Fruit fly (Drosophila melanogaster) whole organism, embryonic: ENCODE data around the gene ric8a.

Experiments
- Antp ChIP-seq: fragments of 200-800 bp; sonication (Bioruptor generic); optimal IDR thresholded peaks from 3 replicates; lab custom pipeline; 2016; ENCODE audit warnings: missing biosample characterization, missing genetic modification characterization
- Bteb2 ChIP-seq: fragments of 200-800 bp; sonication (Bioruptor generic); optimal IDR thresholded peaks from 2 replicates; lab custom pipeline; 2016; ENCODE audit warnings: missing biosample characterization, missing genetic modification characterization
- CG10431 ChIP-seq: fragments of 200-800 bp; sonication (Bioruptor generic); optimal IDR thresholded peaks from 3 replicates; lab custom pipeline; 2018; ENCODE audit warnings: missing biosample characterization, mild to moderate bottlenecking, missing genetic modification characterization
- CG10543 ChIP-seq: fragments of 200-800 bp; sonication (Bioruptor generic); optimal IDR thresholded peaks from 3 replicates; lab custom pipeline; 2017; ENCODE audit warnings: missing biosample characterization, mild to moderate bottlenecking, missing genetic modification characterization, moderate library complexity
- CG11456 ChIP-seq: fragments of 200-800 bp; sonication (Bioruptor generic); IDR thresholded peaks from 3 replicates; pipeline ENCODE4 v1.3.6; 2022; ENCODE audit warnings: missing biosample characterization, missing genetic modification characterization
- CG12219 ChIP-seq: fragments of 200-800 bp; sonication (Bioruptor generic); optimal IDR thresholded peaks from 3 replicates; lab custom pipeline; 2018; ENCODE audit warnings: missing biosample characterization, mild to moderate bottlenecking, missing genetic modification characterization
- CG12299 ChIP-seq: fragments of 200-800 bp; sonication (Bioruptor generic); optimal IDR thresholded peaks from 2 replicates; lab custom pipeline; 2018; ENCODE audit warnings: missing biosample characterization, mild to moderate bottlenecking, missing genetic modification characterization
- CG1233 ChIP-seq: fragments of 200-800 bp; sonication (Bioruptor generic); optimal IDR thresholded peaks from 4 replicates; lab custom pipeline; 2018; ENCODE audit warnings: missing biosample characterization, mild to moderate bottlenecking, missing genetic modification characterization
- CG12391 ChIP-seq: fragments of 200-800 bp; sonication (Bioruptor generic); optimal IDR thresholded peaks from 3 replicates; lab custom pipeline; 2018; ENCODE audit warnings: missing biosample characterization, mild to moderate bottlenecking, missing genetic modification characterization, moderate library complexity
- CG13296 ChIP-seq: fragments of 200-800 bp; sonication (Bioruptor generic); optimal IDR thresholded peaks from 3 replicates; lab custom pipeline; 2018; ENCODE audit warnings: missing biosample characterization, mild to moderate bottlenecking, missing genetic modification characterization
- CG13624 ChIP-seq: fragments of 200-800 bp; sonication (Bioruptor generic); optimal IDR thresholded peaks from 2 replicates; lab custom pipeline; 2016; ENCODE audit warnings: missing biosample characterization, missing genetic modification characterization
- CG14441 ChIP-seq: fragments of 200-800 bp; sonication (Bioruptor generic); IDR thresholded peaks from 2 replicates; pipeline ENCODE4 v1.3.6; 2022; ENCODE audit warnings: missing biosample characterization, missing genetic modification characterization
- CG15011 ChIP-seq: fragments of 200-800 bp; sonication (Bioruptor generic); optimal IDR thresholded peaks from 3 replicates; lab custom pipeline; 2018; ENCODE audit warnings: missing biosample characterization, mild to moderate bottlenecking, missing genetic modification characterization
- CG15073 ChIP-seq: fragments of 200-800 bp; sonication (Bioruptor generic); optimal IDR thresholded peaks from 2 replicates; lab custom pipeline; 2016; ENCODE audit warnings: missing biosample characterization, missing genetic modification characterization
- CG1602 ChIP-seq: fragments of 200-800 bp; sonication (Bioruptor generic); optimal IDR thresholded peaks from 3 replicates; lab custom pipeline; 2016; ENCODE audit warnings: missing biosample characterization, missing genetic modification characterization
- CG18619 ChIP-seq: fragments of 200-800 bp; sonication (Bioruptor generic); optimal IDR thresholded peaks from 3 replicates; lab custom pipeline; 2017; ENCODE audit warnings: missing biosample characterization, mild to moderate bottlenecking, missing genetic modification characterization
- CG34376 ChIP-seq: fragments of 200-800 bp; sonication (Bioruptor generic); optimal IDR thresholded peaks from 2 replicates; lab custom pipeline; 2018; ENCODE audit warnings: missing biosample characterization, mild to moderate bottlenecking, missing genetic modification characterization
- CG3995 ChIP-seq: fragments of 200-800 bp; sonication (Bioruptor generic); optimal IDR thresholded peaks from 3 replicates; lab custom pipeline; 2016; ENCODE audit warnings: missing biosample characterization, missing genetic modification characterization
- CG7372 ChIP-seq: fragments of 200-800 bp; sonication (Bioruptor generic); IDR thresholded peaks from 2 replicates; pipeline ENCODE4 v1.3.6; 2022; ENCODE audit warnings: missing biosample characterization, missing genetic modification characterization
- CG7786 ChIP-seq: fragments of 200-800 bp; sonication (Bioruptor generic); optimal IDR thresholded peaks from 2 replicates; lab custom pipeline; 2016; ENCODE audit warnings: missing biosample characterization, missing genetic modification characterization
- CG7839 ChIP-seq: fragments of 200-800 bp; sonication (Bioruptor generic); optimal IDR thresholded peaks from 3 replicates; lab custom pipeline; 2018; ENCODE audit warnings: missing biosample characterization, mild to moderate bottlenecking, missing genetic modification characterization, moderate library complexity
- CG9797 ChIP-seq: fragments of 200-800 bp; sonication (Bioruptor generic); optimal IDR thresholded peaks from 3 replicates; lab custom pipeline; 2018; ENCODE audit warnings: missing biosample characterization, mild to moderate bottlenecking, missing genetic modification characterization
- CG9817 ChIP-seq: fragments of 200-800 bp; sonication (Bioruptor generic); optimal IDR thresholded peaks from 2 replicates; lab custom pipeline; 2018; ENCODE audit warnings: missing biosample characterization, mild to moderate bottlenecking, missing genetic modification characterization, moderate library complexity
- Chrac-16 ChIP-seq: fragments of 200-800 bp; sonication (Bioruptor generic); optimal IDR thresholded peaks from 3 replicates; lab custom pipeline; 2016; ENCODE audit warnings: missing biosample characterization, missing genetic modification characterization
- Dip2 ChIP-seq: fragments of 200-800 bp; sonication (Bioruptor generic); IDR thresholded peaks from 2 replicates; pipeline ENCODE4 v1.3.6; 2022; ENCODE audit warnings: missing biosample characterization, missing genetic modification characterization
- Doc3 ChIP-seq: fragments of 200-800 bp; sonication (Bioruptor generic); IDR thresholded peaks from 3 replicates; pipeline ENCODE4 v1.3.6; 2022; ENCODE audit warnings: missing biosample characterization, missing genetic modification characterization; ENCODE audit not compliant: partially characterized antibody
- Taf1 ChIP-seq: fragments of 200-800 bp; sonication (Bioruptor generic); IDR thresholded peaks from 2 replicates; pipeline ENCODE4 v1.3.6; 2022; ENCODE audit warnings: missing biosample characterization, missing genetic modification characterization
- bbx ChIP-seq: fragments of 200-800 bp; sonication (Bioruptor generic); IDR thresholded peaks from 2 replicates; pipeline ENCODE4 v1.3.6; 2022; ENCODE audit warnings: missing biosample characterization, missing genetic modification characterization; ENCODE audit not compliant: partially characterized antibody
- corto ChIP-seq: fragments of 200-800 bp; sonication (Bioruptor generic); optimal IDR thresholded peaks from 2 replicates; lab custom pipeline; 2016; ENCODE audit warnings: missing biosample characterization, mild to moderate bottlenecking, missing genetic modification characterization, moderate library complexity
- fd102C ChIP-seq: fragments of 200-800 bp; sonication (Bioruptor generic); optimal IDR thresholded peaks from 2 replicates; lab custom pipeline; 2018; ENCODE audit warnings: missing biosample characterization, mild to moderate bottlenecking, missing genetic modification characterization, moderate library complexity
- fd3F ChIP-seq: fragments of 200-800 bp; sonication (Bioruptor generic); optimal IDR thresholded peaks from 2 replicates; lab custom pipeline; 2018; ENCODE audit warnings: missing biosample characterization, mild to moderate bottlenecking, missing genetic modification characterization, moderate library complexity
- gce ChIP-seq: fragments of 200-800 bp; sonication (Bioruptor generic); IDR thresholded peaks from 3 replicates; pipeline ENCODE4 v1.3.6; 2022; ENCODE audit warnings: missing biosample characterization, missing genetic modification characterization
- gem ChIP-seq: fragments of 200-800 bp; sonication (Bioruptor generic); optimal IDR thresholded peaks from 2 replicates; lab custom pipeline; 2019; ENCODE audit warnings: missing biosample characterization, mild to moderate bottlenecking, missing genetic modification characterization, moderate library complexity
- grn ChIP-seq: fragments of 200-800 bp; sonication (Bioruptor generic); optimal IDR thresholded peaks from 3 replicates; lab custom pipeline; 2017; ENCODE audit warnings: missing biosample characterization, missing genetic modification characterization
- hbn ChIP-seq: fragments of 200-800 bp; sonication (Bioruptor generic); IDR thresholded peaks from 2 replicates; pipeline ENCODE4 v1.3.6; 2022; ENCODE audit warnings: missing biosample characterization, missing genetic modification characterization; ENCODE audit not compliant: partially characterized antibody
- hkb ChIP-seq, 2 experiments: fragments of 200-800 bp in 1 of 2; fragments of >200 bp in 1 of 2; sonication (Bioruptor generic) in 1 of 2; IDR thresholded peaks in 1 of 2; optimal IDR thresholded peaks in 1 of 2; 2 replicates each; pipeline versions ENCODE4 v1.3.6 to Lab custom; 2017 to 2022; ENCODE audit warnings: missing biosample characterization in 1 of 2, missing genetic modification characterization in 1 of 2
- jumu ChIP-seq: fragments of 200-800 bp; sonication (Bioruptor generic); optimal IDR thresholded peaks from 3 replicates; lab custom pipeline; 2016; ENCODE audit warnings: missing biosample characterization, missing genetic modification characterization
- kay ChIP-seq: fragments of 200-800 bp; sonication (Bioruptor generic); optimal IDR thresholded peaks from 2 replicates; lab custom pipeline; 2016; ENCODE audit warnings: missing biosample characterization, missing genetic modification characterization
- kni ChIP-seq: fragments of 200-800 bp; sonication (Bioruptor generic); optimal IDR thresholded peaks from 3 replicates; lab custom pipeline; 2017; ENCODE audit warnings: mild to moderate bottlenecking, missing biosample characterization, missing genetic modification reagents, missing genetic modification characterization
- knrl ChIP-seq: fragments of 200-800 bp; sonication (Bioruptor generic); IDR thresholded peaks from 3 replicates; pipeline ENCODE4 v1.3.6; 2022; ENCODE audit warnings: missing biosample characterization, missing genetic modification characterization; ENCODE audit not compliant: partially characterized antibody
- nau ChIP-seq: fragments of 200-800 bp; sonication (Bioruptor generic); optimal IDR thresholded peaks from 3 replicates; lab custom pipeline; 2017; ENCODE audit warnings: missing biosample characterization, mild to moderate bottlenecking, missing genetic modification characterization, missing genetic modification reagents
- nerfin-2 ChIP-seq: fragments of 200-800 bp; sonication (Bioruptor generic); IDR thresholded peaks from 2 replicates; pipeline ENCODE4 v1.3.6; 2022; ENCODE audit warnings: missing biosample characterization, missing genetic modification characterization; ENCODE audit not compliant: partially characterized antibody
- pho ChIP-seq: fragments of 200-800 bp; sonication (Bioruptor generic); optimal IDR thresholded peaks from 2 replicates; lab custom pipeline; 2016; ENCODE audit warnings: missing biosample characterization, missing genetic modification characterization
- scrt ChIP-seq: fragments of 200-800 bp; sonication (Bioruptor generic); optimal IDR thresholded peaks from 2 replicates; lab custom pipeline; 2018; ENCODE audit warnings: missing biosample characterization, mild to moderate bottlenecking, missing genetic modification characterization, moderate library complexity
- sna ChIP-seq: fragments of 200-800 bp; sonication (Bioruptor generic); IDR thresholded peaks from 2 replicates; pipeline ENCODE4 v1.3.6; 2022; ENCODE audit warnings: missing biosample characterization, missing genetic modification characterization; ENCODE audit not compliant: partially characterized antibody
- sqz ChIP-seq: fragments of 200-800 bp; sonication (Bioruptor generic); optimal IDR thresholded peaks from 3 replicates; lab custom pipeline; 2018; ENCODE audit warnings: missing biosample characterization, mild to moderate bottlenecking, missing genetic modification characterization
- tup ChIP-seq: fragments of 200-800 bp; sonication (Bioruptor generic); optimal IDR thresholded peaks from 2 replicates; lab custom pipeline; 2016; ENCODE audit warnings: missing biosample characterization, mild to moderate bottlenecking, missing genetic modification characterization, moderate library complexity
- wor ChIP-seq: fragments of 200-800 bp; sonication (Bioruptor generic); IDR thresholded peaks from 2 replicates; pipeline ENCODE4 v1.3.6; 2022; ENCODE audit warnings: missing biosample characterization, missing genetic modification characterization
- zen ChIP-seq: fragments of 200-800 bp; sonication (Bioruptor generic); optimal IDR thresholded peaks from 3 replicates; lab custom pipeline; 2018; ENCODE audit warnings: missing biosample characterization, mild to moderate bottlenecking, missing genetic modification characterization, moderate library complexity

ric8a gene

DNA sequence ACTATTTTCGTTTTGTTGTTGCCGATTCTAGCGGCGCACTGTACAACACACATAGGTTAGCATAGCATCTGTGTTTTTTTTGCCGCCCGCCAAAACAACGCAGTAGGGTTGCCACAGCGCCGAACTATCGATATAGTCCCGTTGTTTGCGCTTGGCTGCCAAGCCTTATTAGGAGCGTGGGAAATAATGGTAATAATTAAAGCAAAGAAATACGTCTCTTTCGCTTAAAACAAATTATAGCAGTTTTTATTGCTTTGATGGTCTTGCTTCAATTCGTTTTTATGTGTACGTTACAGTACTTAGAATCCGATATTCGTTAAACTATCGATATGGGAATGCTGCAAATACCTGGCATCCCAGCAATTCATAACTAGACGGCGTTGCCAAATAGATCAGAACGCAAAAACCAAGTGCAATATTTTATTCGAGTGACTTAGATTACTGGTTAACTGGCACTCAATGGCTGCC, 12.5 kb upstream of the ric8a start, which contains the start of the genes mxc and Larp7 (continued):
- TF ChIP-seq CG12299 (tag; lab: Kevin White, UChicago) (peak; percentile 8), CG15011 (GFP tag; lab: Kevin White, UChicago) (no peak), CG10431 (no peak), CG9797 (peak; percentile 53), CG1233 (GFP tag; lab: Kevin White, UChicago) (no peak), Antp (peak; percentile 67), Doc3 (peak; percentile 82), gem (tag; lab: Kevin White, UChicago) (no peak), hbn (peak; percentile 86), CG7786 (GFP tag; lab: Kevin White, UChicago) (peak; percentile 79), tup (peak; percentile 4), CG13624 (peak; percentile 70), CG13296 (GFP tag; lab: Kevin White, UChicago) (no peak), Bteb2 (GFP tag; lab: Kevin White, UChicago) (peak; percentile 53), CG1602 (peak; percentile 34), knrl (GFP tag; lab: Robert Waterston, UW) (peak; percentile 91), CG10543 (peak; percentile 54), fd102C (GFP tag; lab: Kevin White, UChicago) (peak; percentile 6), bbx (peak; percentile 62), wor (GFP tag; lab: Robert Waterston, UW) (peak; percentile 39; the same call in 1 of the 2 replicates), CG18619 (peak; percentile 43), gce (GFP tag; lab: Robert Waterston, UW) (no peak), Dip2 (GFP tag; lab: Robert Waterston, UW) (no peak), pho (peak; percentile 70), jumu (peak; percentile 75), sna (GFP tag; lab: Robert Waterston, UW) (peak; percentile 86), Chrac-16 (peak; percentile 67), CG12219 (GFP tag; lab: Kevin White, UChicago) (no peak), corto (no peak), zen (peak; percentile 41), Taf1 (GFP tag; lab: Robert Waterston, UW) (0 out of 2 replicates have a peak, but pooled peaks have one; percentile 28), sqz (GFP tag; lab: Kevin White, UChicago) (no peak), hkb (optimal IDR thresholded peaks at IDR 0.05; lab: Kevin White, UChicago) (peak; percentile 84), hkb (GFP tag; IDR thresholded peaks at IDR 0.05; lab: Robert Waterston, UW) (no peak; the same call in 1 of the 2 replicates), CG3995 (peak; percentile 11), kay (GFP tag; lab: Kevin White, UChicago) (peak; percentile 14), CG14441 (GFP tag; lab: Robert Waterston, UW) (peak; percentile 52; the same call in 1 of the 2 replicates), grn (GFP tag; lab: Kevin White, UChicago) (no peak), nerfin-2 (peak; percentile 81), scrt (GFP tag; lab: Kevin White, UChicago) (no peak), CG9817 (tag; lab: Kevin White, UChicago) (peak; percentile 73), CG15073 (GFP tag; lab: Kevin White, UChicago) (no peak), CG11456 (GFP tag; lab: Robert Waterston, UW) (0 out of 3 replicates have a peak, but pooled peaks have one; percentile 44), CG12391 (tag; lab: Kevin White, UChicago) (peak; percentile 65), CG7839 (tag; lab: Kevin White, UChicago) (no peak), fd3F (peak; percentile 55), kni (GFP tag; lab: Kevin White, UChicago) (peak; percentile 30), CG7372 (GFP tag; lab: Robert Waterston, UW) (peak; percentile 46; the same call in 1 of the 2 replicates), CG34376 (GFP tag; lab: Kevin White, UChicago) (peak; percentile 38), nau (GFP tag; lab: Kevin White, UChicago) (no peak)
